Fruit fly (Drosophila melanogaster) whole organism, prepupa: ENCODE results near the gene Elal.

ENCODE experiments used
- CG11294 ChIP-seq: fragments of 200-800 bp; sonication (Bioruptor generic); IDR thresholded peaks from 2 replicates; pipeline ENCODE4 v1.3.6; 2022; ENCODE audit warnings: missing biosample characterization, missing genetic modification characterization
- CG31627 ChIP-seq: fragments of 200-800 bp; sonication (Bioruptor generic); optimal IDR thresholded peaks from 3 replicates; lab custom pipeline; 2016; ENCODE audit warnings: missing biosample characterization, missing genetic modification characterization
- CG7368 ChIP-seq: fragments of 200-800 bp; sonication (Bioruptor generic); optimal IDR thresholded peaks from 3 replicates; lab custom pipeline; 2016; ENCODE audit warnings: missing biosample characterization, missing genetic modification characterization
- Ets21C ChIP-seq: fragments of 200-800 bp; sonication (Bioruptor generic); optimal IDR thresholded peaks from 3 replicates; lab custom pipeline; 2016; ENCODE audit warnings: missing biosample characterization, missing genetic modification characterization
- Hr39 ChIP-seq: fragments of 200-800 bp; sonication (Bioruptor generic); optimal IDR thresholded peaks from 2 replicates; lab custom pipeline; 2016; ENCODE audit warnings: missing biosample characterization, missing genetic modification characterization
- dac ChIP-seq: fragments of 200-800 bp; sonication (Bioruptor generic); optimal IDR thresholded peaks from 2 replicates; lab custom pipeline; 2017; ENCODE audit warnings: missing biosample characterization, mild to moderate bottlenecking, missing genetic modification characterization
- eg ChIP-seq: fragments of 200-800 bp; sonication (Bioruptor generic); IDR thresholded peaks from 3 replicates; pipeline ENCODE4 v1.3.6; 2022; ENCODE audit warnings: missing biosample characterization, missing genetic modification characterization

dm6 chr3R:24878655-24879054, 13.5 kb downstream of the Elal start:
- TF ChIP-seq Ets21C (GFP tag; lab: Kevin White, UChicago) = no peak
- no peak for TF ChIP-seq eg
- no peak for TF ChIP-seq Hr39 (GFP tag; lab: Kevin White, UChicago)
- no peak for TF ChIP-seq dac
- no peak for TF ChIP-seq CG7368 (GFP tag; lab: Kevin White, UChicago)
- TF ChIP-seq CG31627 (GFP tag; lab: Kevin White, UChicago) = no peak
- no peak for TF ChIP-seq CG11294 (GFP tag; lab: Robert Waterston, UW)
